Fruit fly (Drosophila melanogaster) whole organism, prepupa: Measurements from ENCODE around the gene DPCoAC.

Source experiments
- CG1621 ChIP-seq: fragments of 200-800 bp; sonication (Bioruptor generic); optimal IDR thresholded peaks from 3 replicates; lab custom pipeline; 2018; ENCODE audit warnings: missing biosample characterization, mild to moderate bottlenecking, missing genetic modification characterization
- CG32006 ChIP-seq: fragments of 200-800 bp; sonication (Bioruptor generic); optimal IDR thresholded peaks from 3 replicates; lab custom pipeline; 2017; ENCODE audit warnings: missing biosample characterization, mild to moderate bottlenecking, missing genetic modification characterization
- CG6792 ChIP-seq: fragments of 200-800 bp; sonication (Bioruptor generic); optimal IDR thresholded peaks from 3 replicates; lab custom pipeline; 2016; ENCODE audit warnings: missing biosample characterization, missing genetic modification characterization
- CG6854 ChIP-seq: fragments of 200-800 bp; sonication (Bioruptor generic); optimal IDR thresholded peaks from 2 replicates; lab custom pipeline; 2017; ENCODE audit warnings: missing biosample characterization, mild to moderate bottlenecking, missing genetic modification characterization
- CG7368 ChIP-seq: fragments of 200-800 bp; sonication (Bioruptor generic); optimal IDR thresholded peaks from 3 replicates; lab custom pipeline; 2016; ENCODE audit warnings: missing biosample characterization, missing genetic modification characterization
- CG8319 ChIP-seq: fragments of 200-800 bp; sonication (Bioruptor generic); optimal IDR thresholded peaks from 3 replicates; lab custom pipeline; 2016; ENCODE audit warnings: missing biosample characterization, missing genetic modification characterization

dm6 chr3R:20549855-20550603, 7.4 kb downstream of the DPCoAC start:
- TF ChIP-seq CG6792 (GFP tag; lab: Kevin White, UChicago) (peak; percentile 83), CG32006 (GFP tag; lab: Kevin White, UChicago) (peak; percentile 90), CG6854 (GFP tag; lab: Kevin White, UChicago) (peak; percentile 63), CG7368 (GFP tag; lab: Kevin White, UChicago) (peak; percentile 79), CG8319 (peak; percentile 87), CG1621 (tag; lab: Kevin White, UChicago) (peak; percentile 81)
